Fruit fly (Drosophila melanogaster) whole organism, embryonic: ENCODE data around the gene CG4328.

Source experiments
- Ada2b ChIP-seq: fragments of 200-800 bp; sonication (Bioruptor generic); IDR thresholded peaks from 2 replicates; pipeline ENCODE4 v1.3.6; 2022; ENCODE audit warnings: missing biosample characterization, missing genetic modification characterization
- Adf1 ChIP-seq: fragments of 200-800 bp; sonication (Bioruptor generic); IDR thresholded peaks from 2 replicates; pipeline ENCODE4 v1.3.6; 2022; ENCODE audit warnings: missing biosample characterization, missing genetic modification characterization
- Atf-2 ChIP-seq: fragments of 200-800 bp; sonication (Bioruptor generic); optimal IDR thresholded peaks from 2 replicates; lab custom pipeline; 2016; ENCODE audit warnings: missing biosample characterization, missing genetic modification characterization
- Atf3 ChIP-seq: fragments of 200-800 bp; sonication (Bioruptor generic); optimal IDR thresholded peaks from 3 replicates; lab custom pipeline; 2016; ENCODE audit warnings: missing biosample characterization, missing genetic modification characterization
- B-H1 ChIP-seq: fragments of 200-800 bp; sonication (Bioruptor generic); IDR thresholded peaks from 3 replicates; pipeline ENCODE4 v1.3.6; 2022; ENCODE audit warnings: missing biosample characterization, missing genetic modification characterization
- Blimp-1 ChIP-seq: fragments of 200-800 bp; sonication (Bioruptor generic); optimal IDR thresholded peaks from 3 replicates; lab custom pipeline; 2018; ENCODE audit warnings: missing biosample characterization, missing genetic modification characterization, mild to moderate bottlenecking, moderate library complexity, missing genetic modification reagents
- CG10267 ChIP-seq: fragments of 200-800 bp; sonication (Bioruptor generic); optimal IDR thresholded peaks from 2 replicates; lab custom pipeline; 2018; ENCODE audit warnings: missing biosample characterization, mild to moderate bottlenecking, missing genetic modification characterization, moderate library complexity
- CG11504 ChIP-seq: fragments of 200-800 bp; sonication (Bioruptor generic); optimal IDR thresholded peaks from 3 replicates; lab custom pipeline; 2019; ENCODE audit warnings: missing biosample characterization, mild to moderate bottlenecking, missing genetic modification characterization, moderate library complexity
- CG11723 ChIP-seq: fragments of 200-800 bp; sonication (Bioruptor generic); optimal IDR thresholded peaks from 2 replicates; lab custom pipeline; 2017; ENCODE audit warnings: missing biosample characterization, mild to moderate bottlenecking, missing genetic modification characterization
- CG14860 ChIP-seq: fragments of 200-800 bp; sonication (Bioruptor generic); IDR thresholded peaks from 3 replicates; pipeline ENCODE4 v1.3.6; 2022; ENCODE audit warnings: missing biosample characterization, missing genetic modification characterization; ENCODE audit not compliant: partially characterized antibody
- CG15011 ChIP-seq: fragments of 200-800 bp; sonication (Bioruptor generic); optimal IDR thresholded peaks from 3 replicates; lab custom pipeline; 2018; ENCODE audit warnings: missing biosample characterization, mild to moderate bottlenecking, missing genetic modification characterization
- CG18599 ChIP-seq: fragments of 200-800 bp; sonication (Bioruptor generic); optimal IDR thresholded peaks from 3 replicates; lab custom pipeline; 2017; ENCODE audit warnings: missing biosample characterization, missing genetic modification characterization, mild to moderate bottlenecking, moderate library complexity, missing genetic modification reagents
- CG2199 ChIP-seq: fragments of 200-800 bp; sonication (Bioruptor generic); IDR thresholded peaks from 3 replicates; pipeline ENCODE4 v1.3.6; 2022; ENCODE audit warnings: missing biosample characterization, missing genetic modification characterization
- CG2678 ChIP-seq: fragments of 200-800 bp; sonication (Bioruptor generic); optimal IDR thresholded peaks from 3 replicates; lab custom pipeline; 2019; ENCODE audit warnings: missing biosample characterization, mild to moderate bottlenecking, missing genetic modification characterization, moderate library complexity
- CG3281 ChIP-seq: fragments of 200-800 bp; sonication (Bioruptor generic); optimal IDR thresholded peaks from 3 replicates; lab custom pipeline; 2017; ENCODE audit warnings: missing biosample characterization, mild to moderate bottlenecking, missing genetic modification characterization
- CG6175 ChIP-seq: fragments of 200-800 bp; sonication (Bioruptor generic); IDR thresholded peaks from 3 replicates; pipeline ENCODE4 v1.3.6; 2022; ENCODE audit warnings: missing biosample characterization, missing genetic modification characterization
- CG9797 ChIP-seq: fragments of 200-800 bp; sonication (Bioruptor generic); optimal IDR thresholded peaks from 3 replicates; lab custom pipeline; 2018; ENCODE audit warnings: missing biosample characterization, mild to moderate bottlenecking, missing genetic modification characterization
- Dref ChIP-seq: fragments of 200-800 bp; sonication (Bioruptor generic); IDR thresholded peaks from 2 replicates; pipeline ENCODE4 v1.3.6; 2022; ENCODE audit warnings: missing biosample characterization, missing genetic modification characterization
- E2f1 ChIP-seq: fragments of 200-800 bp; sonication (Bioruptor generic); IDR thresholded peaks from 2 replicates; pipeline ENCODE4 v1.3.6; 2022; ENCODE audit warnings: missing biosample characterization, missing genetic modification characterization
- Hr3 ChIP-seq: fragments of 200-800 bp; sonication (Bioruptor generic); optimal IDR thresholded peaks from 3 replicates; lab custom pipeline; 2016; ENCODE audit warnings: missing biosample characterization, missing genetic modification characterization
- Hr78 ChIP-seq, 2 experiments: fragments of 200-800 bp in 1 of 2; fragments of >200 bp in 1 of 2; sonication (Bioruptor generic) in 1 of 2; optimal IDR thresholded peaks; 2 replicates each; lab custom pipeline; 2017 to 2019; ENCODE audit warnings: missing biosample characterization in 2 of 2, missing genetic modification characterization in 2 of 2, mild to moderate bottlenecking in 1 of 2, moderate library complexity in 1 of 2
- MBD-R2 ChIP-seq: fragments of 200-800 bp; sonication (Bioruptor generic); IDR thresholded peaks from 2 replicates; pipeline ENCODE4 v1.3.6; 2022; ENCODE audit warnings: missing biosample characterization, missing genetic modification characterization
- Max ChIP-seq: fragments of 200-800 bp; sonication (Bioruptor generic); optimal IDR thresholded peaks from 2 replicates; lab custom pipeline; 2016; ENCODE audit warnings: missing biosample characterization, mild to moderate bottlenecking, missing genetic modification characterization
- Opbp ChIP-seq: fragments of 200-800 bp; sonication (Bioruptor generic); IDR thresholded peaks from 3 replicates; pipeline ENCODE4 v1.3.6; 2022; ENCODE audit warnings: missing biosample characterization, missing genetic modification characterization; ENCODE audit not compliant: partially characterized antibody
- Sry-δ ChIP-seq: fragments of 200-800 bp; sonication (Bioruptor generic); optimal IDR thresholded peaks from 2 replicates; lab custom pipeline; 2016; ENCODE audit warnings: missing biosample characterization, missing genetic modification characterization
- Tbp ChIP-seq: fragments of >200 bp; optimal IDR thresholded peaks from 2 replicates; lab custom pipeline; 2018; ENCODE audit warnings: missing biosample characterization, missing genetic modification characterization
- ara ChIP-seq: fragments of 200-800 bp; sonication (Bioruptor generic); IDR thresholded peaks from 2 replicates; pipeline ENCODE4 v1.3.6; 2022; ENCODE audit warnings: missing biosample characterization, missing genetic modification characterization
- ase ChIP-seq: fragments of 200-800 bp; sonication (Bioruptor generic); IDR thresholded peaks from 3 replicates; pipeline ENCODE4 v1.3.6; 2022; ENCODE audit warnings: missing biosample characterization, missing genetic modification characterization
- bowl ChIP-seq: fragments of 200-800 bp; sonication (Bioruptor generic); IDR thresholded peaks from 2 replicates; pipeline ENCODE4 v1.3.6; 2022; ENCODE audit warnings: missing biosample characterization, missing genetic modification characterization
- caup ChIP-seq: fragments of 200-800 bp; sonication (Bioruptor generic); optimal IDR thresholded peaks from 3 replicates; lab custom pipeline; 2017; ENCODE audit warnings: missing biosample characterization, mild to moderate bottlenecking, missing genetic modification characterization, moderate library complexity; ENCODE audit not compliant: severe bottlenecking
- crc ChIP-seq: fragments of 200-800 bp; sonication (Bioruptor generic); optimal IDR thresholded peaks from 2 replicates; lab custom pipeline; 2016; ENCODE audit warnings: missing biosample characterization, missing genetic modification characterization
- croc ChIP-seq: fragments of 200-800 bp; sonication (Bioruptor generic); conservative IDR thresholded peaks from 3 replicates; pipeline ENCODE4 v1.3.6; 2022; ENCODE audit warnings: missing biosample characterization, missing genetic modification characterization
- cwo ChIP-seq: fragments of 200-800 bp; sonication (Bioruptor generic); optimal IDR thresholded peaks from 3 replicates; lab custom pipeline; 2017; ENCODE audit warnings: missing biosample characterization, missing genetic modification characterization, mild to moderate bottlenecking, moderate library complexity, missing genetic modification reagents
- dati ChIP-seq: fragments of 200-800 bp; sonication (Bioruptor generic); IDR thresholded peaks from 2 replicates; pipeline ENCODE4 v1.3.6; 2022; ENCODE audit warnings: missing biosample characterization, missing genetic modification characterization
- dmrt11E ChIP-seq: fragments of 200-800 bp; sonication (Bioruptor generic); optimal IDR thresholded peaks from 3 replicates; lab custom pipeline; 2018; ENCODE audit warnings: missing biosample characterization, mild to moderate bottlenecking, missing genetic modification characterization, moderate library complexity
- dpn ChIP-seq, 2 experiments: fragments of 200-800 bp; sonication (Bioruptor generic); optimal IDR thresholded peaks; 3 replicates each; lab custom pipeline; 2016; ENCODE audit warnings: missing biosample characterization in 2 of 2, missing genetic modification characterization in 2 of 2
- esg ChIP-seq: fragments of 200-800 bp; sonication (Bioruptor generic); conservative IDR thresholded peaks from 2 replicates; pipeline ENCODE4 v1.3.6; 2022; ENCODE audit warnings: missing biosample characterization, missing genetic modification characterization
- ham ChIP-seq: fragments of 200-800 bp; sonication (Bioruptor generic); IDR thresholded peaks from 2 replicates; pipeline ENCODE4 v1.3.6; 2022; ENCODE audit warnings: missing biosample characterization, missing genetic modification characterization
- kay ChIP-seq: fragments of 200-800 bp; sonication (Bioruptor generic); optimal IDR thresholded peaks from 2 replicates; lab custom pipeline; 2016; ENCODE audit warnings: missing biosample characterization, missing genetic modification characterization
- klu ChIP-seq: fragments of 200-800 bp; sonication (Bioruptor generic); IDR thresholded peaks from 2 replicates; pipeline ENCODE4 v1.3.6; 2022; ENCODE audit warnings: missing biosample characterization, missing genetic modification characterization
- kni ChIP-seq: fragments of 200-800 bp; sonication (Bioruptor generic); optimal IDR thresholded peaks from 3 replicates; lab custom pipeline; 2017; ENCODE audit warnings: mild to moderate bottlenecking, missing biosample characterization, missing genetic modification reagents, missing genetic modification characterization
- lmd ChIP-seq: fragments of 200-800 bp; sonication (Bioruptor generic); IDR thresholded peaks from 2 replicates; pipeline ENCODE4 v1.3.6; 2022; ENCODE audit warnings: missing biosample characterization, missing genetic modification characterization
- lov ChIP-seq, 2 experiments: fragments of 200-800 bp in 1 of 2; fragments of >200 bp in 1 of 2; sonication (Bioruptor generic) in 1 of 2; IDR thresholded peaks in 1 of 2; optimal IDR thresholded peaks in 1 of 2; 2 replicates in 1 of 2; 3 replicates in 1 of 2; pipeline versions ENCODE4 v1.3.6 to Lab custom; 2017 to 2022; ENCODE audit warnings: missing biosample characterization in 1 of 2, missing genetic modification characterization in 1 of 2
- nmo ChIP-seq: fragments of 200-800 bp; sonication (Bioruptor generic); optimal IDR thresholded peaks from 2 replicates; lab custom pipeline; 2018; ENCODE audit warnings: missing biosample characterization, mild to moderate bottlenecking, missing genetic modification characterization, moderate library complexity
- org-1 ChIP-seq: fragments of 200-800 bp; sonication (Bioruptor generic); optimal IDR thresholded peaks from 2 replicates; lab custom pipeline; 2017; ENCODE audit warnings: missing biosample characterization, missing genetic modification characterization
- rib ChIP-seq: fragments of 200-800 bp; sonication (Bioruptor generic); IDR thresholded peaks from 2 replicates; pipeline ENCODE4 v1.3.6; 2022; ENCODE audit warnings: missing biosample characterization, missing genetic modification characterization
- shn ChIP-seq: fragments of 200-800 bp; sonication (Bioruptor generic); optimal IDR thresholded peaks from 3 replicates; lab custom pipeline; 2016; ENCODE audit warnings: missing biosample characterization, missing genetic modification characterization
- tna ChIP-seq: fragments of 200-800 bp; sonication (Bioruptor generic); IDR thresholded peaks from 2 replicates; pipeline ENCODE4 v1.3.6; 2022; ENCODE audit warnings: missing biosample characterization, missing genetic modification characterization; ENCODE audit not compliant: partially characterized antibody
- usp ChIP-seq: fragments of >200 bp; optimal IDR thresholded peaks from 2 replicates; lab custom pipeline; 2017; ENCODE audit warnings: missing biosample characterization, missing genetic modification characterization
- wdn ChIP-seq: fragments of 200-800 bp; sonication (Bioruptor generic); IDR thresholded peaks from 2 replicates; pipeline ENCODE4 v1.3.6; 2022; ENCODE audit warnings: missing biosample characterization, missing genetic modification characterization
- yki ChIP-seq: fragments of >200 bp; optimal IDR thresholded peaks from 3 replicates; lab custom pipeline; 2018
- z ChIP-seq: fragments of 200-800 bp; sonication (Bioruptor generic); IDR thresholded peaks from 3 replicates; pipeline ENCODE4 v1.3.6; 2022; ENCODE audit warnings: missing biosample characterization, missing genetic modification characterization

The CG4328 gene

DNA sequence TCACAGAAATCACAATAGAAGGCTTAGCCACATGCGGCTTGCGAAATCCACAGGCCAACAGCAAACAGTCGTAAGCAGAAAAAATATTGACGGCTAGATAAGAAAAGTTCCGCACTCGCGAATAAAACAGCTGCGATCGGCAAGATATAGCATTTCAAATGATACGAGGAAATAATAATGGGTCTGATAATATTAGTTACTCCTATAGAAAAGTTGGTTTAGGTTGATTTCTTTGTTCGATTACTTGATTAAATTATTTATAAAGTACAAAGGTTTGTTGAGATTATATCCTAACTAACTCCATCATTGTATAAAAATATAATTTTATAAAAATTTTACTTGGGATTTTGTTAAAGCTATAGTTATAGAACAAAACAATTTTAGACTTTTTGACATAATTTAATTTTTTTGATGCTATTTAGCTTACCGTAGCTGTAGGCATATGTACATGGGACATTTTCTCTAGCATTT lies 20.3 kb downstream of the CG4328 start (continued):
- TF ChIP-seq CG3281 (GFP tag; lab: Kevin White, UChicago) (peak; percentile 39), ara (no peak), Max (no peak), CG14860 (GFP tag; lab: Robert Waterston, UW) (no peak), ase (GFP tag; lab: Robert Waterston, UW) (no peak), Opbp (GFP tag; lab: Robert Waterston, UW) (no peak), rib (GFP tag; lab: Robert Waterston, UW) (no peak), MBD-R2 (GFP tag; lab: Robert Waterston, UW) (no peak), B-H1 (GFP tag; lab: Robert Waterston, UW) (no peak), lov (optimal IDR thresholded peaks at IDR 0.05; lab: Kevin White, UChicago) (no peak), lov (GFP tag; IDR thresholded peaks at IDR 0.05; lab: Robert Waterston, UW) (no peak), klu (GFP tag; lab: Robert Waterston, UW) (no peak), Tbp (GFP tag; lab: Kevin White, UChicago) (no peak), shn (no peak), esg (GFP tag; lab: Robert Waterston, UW) (no peak), E2f1 (GFP tag; lab: Robert Waterston, UW) (no peak), Adf1 (GFP tag; lab: Robert Waterston, UW) (no peak), Atf3 (no peak), Sry-δ (no peak), dmrt11E (tag; lab: Kevin White, UChicago) (no peak), ham (no peak), Ada2b (GFP tag; lab: Robert Waterston, UW) (no peak), CG11723 (GFP tag; lab: Kevin White, UChicago) (no peak), CG15011 (GFP tag; lab: Kevin White, UChicago) (no peak), Hr3 (GFP tag; lab: Kevin White, UChicago) (no peak), caup (GFP tag; lab: Kevin White, UChicago) (no peak), z (GFP tag; lab: Robert Waterston, UW) (no peak), usp (GFP tag; lab: Kevin White, UChicago) (no peak), croc (GFP tag; lab: Robert Waterston, UW) (no peak), dati (GFP tag; lab: Robert Waterston, UW) (no peak), cwo (GFP tag; lab: Kevin White, UChicago) (peak; percentile 16), Blimp-1 (peak; percentile 17), kni (GFP tag; lab: Kevin White, UChicago) (no peak), CG10267 (peak; percentile 38), Atf-2 (GFP tag; lab: Kevin White, UChicago) (no peak), org-1 (GFP tag; lab: Kevin White, UChicago) (no peak), lmd (GFP tag; lab: Robert Waterston, UW) (no peak; the same call in 1 of the 2 replicates), Hr78 (GFP tag; optimal IDR thresholded peaks at IDR 0.05; lab: Kevin White, UChicago) (no peak), CG2678 (tag; lab: Kevin White, UChicago) (peak; percentile 70), CG11504 (tag; lab: Kevin White, UChicago) (peak; percentile 59), tna (GFP tag; lab: Robert Waterston, UW) (no peak), bowl (GFP tag; lab: Robert Waterston, UW) (no peak), CG9797 (GFP tag; lab: Kevin White, UChicago) (no peak), kay (GFP tag; lab: Kevin White, UChicago) (no peak), CG2199 (GFP tag; lab: Robert Waterston, UW) (no peak), yki (lab: Kevin White, UChicago) (no peak), wdn (GFP tag; lab: Robert Waterston, UW) (no peak), CG18599 (peak; percentile 47), nmo (GFP tag; lab: Kevin White, UChicago) (peak; percentile 33), CG6175 (GFP tag; lab: Robert Waterston, UW) (no peak), Dref (no peak), crc (GFP tag; lab: Kevin White, UChicago) (no peak), dpn (GFP tag; optimal IDR thresholded peaks at IDR 0.05; lab: Kevin White, UChicago) (peak in 1 of 2 experiments; percentile 11)
